Fruit fly (Drosophila melanogaster): ENCODE measurements around the gene vari.

Gene vari

DNA sequence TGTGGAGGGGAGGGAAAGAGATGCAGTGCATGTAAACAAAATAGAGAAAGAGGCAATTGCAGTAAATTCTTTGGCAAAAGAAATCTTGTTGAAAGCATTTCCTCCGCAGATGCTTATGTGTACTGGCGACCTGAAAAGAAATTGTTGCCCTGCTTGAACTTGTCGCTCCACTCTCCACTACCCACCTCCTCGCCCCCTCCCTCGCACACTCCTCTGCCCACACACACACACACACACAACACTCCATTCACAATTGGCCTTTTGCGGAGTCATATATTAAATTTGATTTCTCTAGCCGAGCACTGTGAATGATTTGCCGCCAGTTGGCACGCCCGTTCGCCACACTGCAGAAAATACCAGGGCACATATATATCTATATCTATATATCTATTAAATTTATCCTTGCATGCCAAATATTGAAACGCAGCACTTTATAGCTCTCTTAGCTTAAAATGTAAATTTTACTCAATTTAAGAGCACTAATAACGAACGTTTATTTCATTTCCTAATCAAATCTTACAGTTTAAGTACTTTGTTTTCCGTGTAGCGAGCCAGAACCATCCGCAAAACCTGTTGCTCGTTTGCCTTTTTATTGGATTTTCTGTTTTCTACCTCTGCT lies 37.9 kb downstream of the vari start (continued):
- TF ChIP-seq lz (GFP tag; optimal IDR thresholded peaks at IDR 0.05) = peak; percentile 62
- peak; percentile 80 for TF ChIP-seq Hr4 (GFP tag; optimal IDR thresholded peaks at IDR 0.05)
- peak; percentile 69 for TF ChIP-seq CG3919 (GFP tag; optimal IDR thresholded peaks at IDR 0.05)
- TF ChIP-seq net (GFP tag; optimal IDR thresholded peaks at IDR 0.05) = peak; percentile 59
- TF ChIP-seq vri (GFP tag; optimal IDR thresholded peaks at IDR 0.05) = no peak
- TF ChIP-seq CG6792 (GFP tag; optimal IDR thresholded peaks at IDR 0.05) = peak; percentile 29
- peak; percentile 84 for TF ChIP-seq CG6276 (GFP tag; optimal IDR thresholded peaks at IDR 0.05)
- peak; percentile 73 for TF ChIP-seq Ets96B (tag; optimal IDR thresholded peaks at IDR 0.05)
- no peak for TF ChIP-seq Blimp-1 (GFP tag; optimal IDR thresholded peaks at IDR 0.05)
- peak; percentile 86 for TF ChIP-seq CG8119 (GFP tag; IDR thresholded peaks at IDR 0.05)
- TF ChIP-seq CG3032 (tag; optimal IDR thresholded peaks at IDR 0.05) = peak; percentile 71
- TF ChIP-seq CG8632 (GFP tag; optimal IDR thresholded peaks at IDR 0.05) = peak; percentile 36
- TF ChIP-seq dsx (GFP tag; optimal IDR thresholded peaks at IDR 0.05; ENCODE audit: poor library complexity, severe bottlenecking) = no peak
- peak; percentile 39 for TF ChIP-seq Sox102F (GFP tag; optimal IDR thresholded peaks at IDR 0.05)
- no peak for TF ChIP-seq Smox (GFP tag; optimal IDR thresholded peaks at IDR 0.05)
- TF ChIP-seq CG6163 (GFP tag; IDR thresholded peaks at IDR 0.05) = peak; percentile 85
- no peak for TF ChIP-seq CG9139 (GFP tag; optimal IDR thresholded peaks at IDR 0.05)
- peak; percentile 67 for TF ChIP-seq esn (GFP tag; optimal IDR thresholded peaks at IDR 0.05)
- no peak for TF ChIP-seq CG6854 (GFP tag; optimal IDR thresholded peaks at IDR 0.05)
- no peak for TF ChIP-seq Hr38 (GFP tag; optimal IDR thresholded peaks at IDR 0.05)
- peak; percentile 75 for TF ChIP-seq Gug (GFP tag; IDR thresholded peaks at IDR 0.05)
- peak; percentile 9 for TF ChIP-seq CG7368 (GFP tag; optimal IDR thresholded peaks at IDR 0.05)
- TF ChIP-seq Hr39 (GFP tag; optimal IDR thresholded peaks at IDR 0.05) = peak; percentile 59
- peak; percentile 65 for TF ChIP-seq pdm3 (GFP tag; optimal IDR thresholded peaks at IDR 0.05)
- TF ChIP-seq fd85E (GFP tag; optimal IDR thresholded peaks at IDR 0.05) = no peak
- TF ChIP-seq CG1621 (tag; optimal IDR thresholded peaks at IDR 0.05) = no peak
- peak; percentile 58 for TF ChIP-seq Lpt (GFP tag; optimal IDR thresholded peaks at IDR 0.05)
- TF ChIP-seq OdsH (GFP tag; optimal IDR thresholded peaks at IDR 0.05) = peak; percentile 68
- no peak for TF ChIP-seq fkh (GFP tag; optimal IDR thresholded peaks at IDR 0.05)
- TF ChIP-seq eg (GFP tag; IDR thresholded peaks at IDR 0.05) = peak; percentile 86
- TF ChIP-seq CG10669 (GFP tag; optimal IDR thresholded peaks at IDR 0.05) = peak; percentile 70
- TF ChIP-seq CG31627 (GFP tag; optimal IDR thresholded peaks at IDR 0.05) = peak; percentile 64

DNA sequence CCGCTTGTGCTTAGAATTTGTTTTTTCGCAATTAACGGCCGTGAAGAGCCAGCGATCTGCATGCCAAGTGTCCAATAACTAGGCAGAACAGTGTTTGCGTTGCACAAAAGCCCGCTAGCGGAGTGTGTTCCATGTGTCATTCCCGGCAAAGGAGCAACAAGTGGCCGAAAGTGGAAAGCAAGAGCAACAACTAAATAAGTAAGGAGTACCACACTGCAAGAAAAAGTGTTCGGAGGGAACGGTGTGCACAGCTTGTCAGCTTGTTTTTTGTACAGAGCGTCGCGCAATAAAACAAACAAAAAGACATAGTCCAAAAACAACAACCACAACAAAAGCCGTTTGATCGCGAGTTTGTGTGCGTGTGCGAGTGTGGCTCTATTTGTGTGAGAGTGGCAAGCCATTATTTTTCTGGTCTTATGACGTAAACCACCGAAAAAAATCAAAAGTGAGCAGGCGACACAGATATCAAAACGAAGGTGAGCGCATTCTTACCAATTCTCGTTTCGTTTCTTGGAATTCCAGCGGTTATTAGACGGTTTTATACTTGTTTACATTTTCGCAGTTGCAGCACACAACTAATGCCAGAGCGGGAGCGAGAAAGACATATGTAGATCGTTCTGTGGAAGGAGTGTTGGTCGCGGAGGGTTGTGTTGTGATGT lies 38.5 kb downstream of the vari start:
- no peak for TF ChIP-seq CG31627 (GFP tag; optimal IDR thresholded peaks at IDR 0.05)
- no peak for TF ChIP-seq Ets96B (tag; optimal IDR thresholded peaks at IDR 0.05)
- no peak for TF ChIP-seq CG10631 (GFP tag; optimal IDR thresholded peaks at IDR 0.05)
- TF ChIP-seq CG6808 (GFP tag; optimal IDR thresholded peaks at IDR 0.05) = peak; percentile 22
- TF ChIP-seq Eip78C (GFP tag) = peak; percentile 57
- peak; percentile 56; the same call in 1 of the 3 replicates for TF ChIP-seq CG8119 (GFP tag; IDR thresholded peaks at IDR 0.05)
- TF ChIP-seq salr (GFP tag; optimal IDR thresholded peaks at IDR 0.05) = no peak
- TF ChIP-seq CG34406 (GFP tag; optimal IDR thresholded peaks at IDR 0.05) = no peak
- no peak for TF ChIP-seq Hr4 (GFP tag; optimal IDR thresholded peaks at IDR 0.05)
- no peak for TF ChIP-seq fd59A (GFP tag; optimal IDR thresholded peaks at IDR 0.05)
- TF ChIP-seq dac (GFP tag; optimal IDR thresholded peaks at IDR 0.05) = peak; percentile 30
- peak; percentile 3 for TF ChIP-seq Eip75B (GFP tag; optimal IDR thresholded peaks at IDR 0.05)
- peak; percentile 2 to 4 for TF ChIP-seq ss (GFP tag; optimal IDR thresholded peaks at IDR 0.05)
- no peak for TF ChIP-seq spab (GFP tag; optimal IDR thresholded peaks at IDR 0.05)
- TF ChIP-seq CG10669 (GFP tag; optimal IDR thresholded peaks at IDR 0.05) = no peak
- no peak for TF ChIP-seq CG9139 (GFP tag; optimal IDR thresholded peaks at IDR 0.05)
- TF ChIP-seq Met (GFP tag; optimal IDR thresholded peaks at IDR 0.05) = no peak
- TF ChIP-seq Lpt (GFP tag; optimal IDR thresholded peaks at IDR 0.05) = no peak
- peak; percentile 24 for TF ChIP-seq CG6854 (GFP tag; optimal IDR thresholded peaks at IDR 0.05)
- no peak for TF ChIP-seq Gug (GFP tag; IDR thresholded peaks at IDR 0.05)
- TF ChIP-seq CG7368 (GFP tag; optimal IDR thresholded peaks at IDR 0.05) = no peak
- TF ChIP-seq CG32006 (GFP tag; optimal IDR thresholded peaks at IDR 0.05) = peak; percentile 38
- no peak for TF ChIP-seq achi (GFP tag; optimal IDR thresholded peaks at IDR 0.05)
- peak; percentile 21 for TF ChIP-seq Sox14 (GFP tag; optimal IDR thresholded peaks at IDR 0.05)
- no peak for TF ChIP-seq Smox (GFP tag; optimal IDR thresholded peaks at IDR 0.05)
- peak; percentile 36 for TF ChIP-seq vri (GFP tag; optimal IDR thresholded peaks at IDR 0.05)
- no peak for TF ChIP-seq OdsH (GFP tag; optimal IDR thresholded peaks at IDR 0.05)
- TF ChIP-seq CG6276 (GFP tag; optimal IDR thresholded peaks at IDR 0.05) = peak; percentile 75
- TF ChIP-seq fkh (GFP tag; optimal IDR thresholded peaks at IDR 0.05) = peak; percentile 69
- no peak for TF ChIP-seq Eip93F (GFP tag; optimal IDR thresholded peaks at IDR 0.05)
